Fruit fly (Drosophila melanogaster): ENCODE results near the gene Polr3F.

The Polr3F gene

DNA sequence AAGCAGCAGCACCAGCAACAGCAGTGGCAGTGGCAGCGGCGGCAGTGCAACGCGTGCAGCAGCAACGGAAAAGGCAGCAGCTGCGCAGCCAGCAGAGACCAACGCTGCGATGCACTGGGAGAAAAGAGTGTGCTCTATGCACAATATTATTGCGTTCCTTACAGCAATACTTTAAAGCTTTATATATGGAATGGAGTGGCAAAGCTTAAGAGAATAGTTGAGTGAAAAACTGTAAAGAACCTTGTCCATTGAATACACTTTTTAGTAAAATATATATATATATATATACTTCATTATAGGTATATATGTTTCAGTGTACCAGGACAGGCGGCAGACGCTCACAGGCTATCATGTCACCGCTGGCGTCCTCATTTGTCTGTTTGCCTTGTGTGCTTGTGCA is 42.4 kb downstream of the Polr3F start (continued):
- TF ChIP-seq spab (GFP tag; optimal IDR thresholded peaks at IDR 0.05) (peak; percentile 65), CG31627 (GFP tag; optimal IDR thresholded peaks at IDR 0.05) (no peak), Eip93F (GFP tag; optimal IDR thresholded peaks at IDR 0.05) (no peak), CG4318 (GFP tag; optimal IDR thresholded peaks at IDR 0.05) (peak; percentile 45), CG1621 (tag; optimal IDR thresholded peaks at IDR 0.05) (peak; percentile 66), Sox15 (GFP tag; optimal IDR thresholded peaks at IDR 0.05) (peak; percentile 11), CG6854 (GFP tag; optimal IDR thresholded peaks at IDR 0.05) (no peak), ss (GFP tag; optimal IDR thresholded peaks at IDR 0.05) (peak in 1 of 2 experiments; percentile 74), Hr38 (GFP tag; optimal IDR thresholded peaks at IDR 0.05) (no peak), vri (GFP tag; optimal IDR thresholded peaks at IDR 0.05) (no peak), Met (GFP tag; optimal IDR thresholded peaks at IDR 0.05) (peak; percentile 0), CG10669 (GFP tag; optimal IDR thresholded peaks at IDR 0.05) (peak; percentile 66), fkh (GFP tag; optimal IDR thresholded peaks at IDR 0.05) (no peak), eg (GFP tag; IDR thresholded peaks at IDR 0.05) (0 out of 3 replicates have a peak, but pooled peaks have one; percentile 51), CG32006 (GFP tag; optimal IDR thresholded peaks at IDR 0.05) (peak; percentile 77), lz (GFP tag; optimal IDR thresholded peaks at IDR 0.05) (peak; percentile 31), CG6163 (GFP tag; IDR thresholded peaks at IDR 0.05) (peak; percentile 70), achi (GFP tag; optimal IDR thresholded peaks at IDR 0.05) (peak; percentile 72)

DNA sequence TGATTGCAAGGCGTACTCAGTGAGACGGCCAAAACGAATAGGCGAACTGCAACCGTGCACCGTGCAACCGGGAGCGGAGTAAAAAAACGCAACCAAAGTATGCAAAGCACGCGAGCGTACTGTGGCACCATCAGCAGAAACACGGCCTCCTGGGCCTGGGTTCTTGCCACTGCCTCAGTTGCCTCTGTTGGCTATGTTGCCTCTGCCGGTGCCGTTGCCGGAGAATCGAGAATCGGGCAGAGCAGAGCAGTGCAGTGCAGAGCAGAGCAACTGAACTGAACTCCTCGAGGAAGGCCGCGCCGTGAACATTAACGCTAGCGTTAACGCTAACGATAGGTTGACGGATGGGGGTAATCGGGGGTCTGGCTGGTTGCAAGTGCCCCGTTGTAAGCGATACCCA is 43.2 kb downstream of the Polr3F start, which contains the start of gene CG34377:
Gene CG34377, minus strand, starts transcription at position 101 of the 400 bp plus-strand sequence.
- TF ChIP-seq cyc (GFP tag; optimal IDR thresholded peaks at IDR 0.05) (no peak), Ets96B (tag; optimal IDR thresholded peaks at IDR 0.05) (no peak), CG11762 (GFP tag; optimal IDR thresholded peaks at IDR 0.05; ENCODE audit: insufficient read depth) (no peak), acj6 (GFP tag; optimal IDR thresholded peaks at IDR 0.05) (no peak), Hr39 (GFP tag; optimal IDR thresholded peaks at IDR 0.05) (no peak), fd59A (GFP tag; optimal IDR thresholded peaks at IDR 0.05) (no peak), CG10669 (GFP tag; optimal IDR thresholded peaks at IDR 0.05) (no peak), Eip78C (GFP tag) (no peak), CG6792 (GFP tag; optimal IDR thresholded peaks at IDR 0.05) (no peak), spab (GFP tag; optimal IDR thresholded peaks at IDR 0.05) (no peak)
